Fruit fly (Drosophila melanogaster): ENCODE results near the gene eRF3.
A peak's percentile ranks its signal among the peaks of the same experiment; 100 is the strongest.

Gene eRF3

DNA sequence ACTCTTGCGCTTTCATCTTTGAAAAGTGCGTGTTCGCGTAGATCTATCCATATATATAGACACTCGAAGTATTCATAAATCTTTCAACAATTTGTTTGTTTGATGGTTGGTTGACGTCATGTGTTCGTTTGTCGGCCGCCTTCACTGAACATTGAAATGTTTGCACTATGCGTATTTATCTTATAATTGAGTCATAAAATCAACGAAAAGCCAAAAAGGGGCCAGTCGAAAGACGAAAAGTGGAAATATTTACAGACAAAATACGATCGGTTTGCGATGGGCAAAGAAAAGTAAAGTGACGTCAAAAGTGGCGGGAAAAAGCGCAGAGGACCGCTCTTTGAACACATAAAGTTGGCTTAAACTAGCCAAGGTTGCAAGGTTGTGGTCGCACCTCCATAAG, 53.1 kb downstream of the eRF3 start (continued):
- TF ChIP-seq Lpt (GFP tag; optimal IDR thresholded peaks at IDR 0.05) = no peak
- no peak for TF ChIP-seq exex (tag; optimal IDR thresholded peaks at IDR 0.05)
- TF ChIP-seq Deaf1 (tag; optimal IDR thresholded peaks at IDR 0.05) = no peak
- TF ChIP-seq Xrp1 (GFP tag; IDR thresholded peaks at IDR 0.05) = no peak; the same call in 1 of the 2 replicates
- TF ChIP-seq yki (optimal IDR thresholded peaks at IDR 0.05) = no peak
- peak; percentile 44 for TF ChIP-seq Fer1 (GFP tag; optimal IDR thresholded peaks at IDR 0.05)
- no peak for TF ChIP-seq CG12744 (GFP tag; optimal IDR thresholded peaks at IDR 0.05)
- peak; percentile 56 for TF ChIP-seq CG1529 (GFP tag; optimal IDR thresholded peaks at IDR 0.05)
- peak; percentile 26 for TF ChIP-seq CG18619 (GFP tag; optimal IDR thresholded peaks at IDR 0.05)
- TF ChIP-seq sens-2 (GFP tag; IDR thresholded peaks at IDR 0.05) = no peak
- TF ChIP-seq hkb (optimal IDR thresholded peaks at IDR 0.05) = no peak
- 0 out of 2 replicates have a peak, but pooled peaks have one; percentile 14 for TF ChIP-seq hkb (GFP tag; IDR thresholded peaks at IDR 0.05)
- no peak for TF ChIP-seq Dp (GFP tag; optimal IDR thresholded peaks at IDR 0.05)
- TF ChIP-seq HmgZ (tag; optimal IDR thresholded peaks at IDR 0.05) = no peak
- TF ChIP-seq Trl (optimal IDR thresholded peaks at IDR 0.05) = no peak
- TF ChIP-seq Trl (GFP tag; optimal IDR thresholded peaks at IDR 0.05) = no peak
- TF ChIP-seq B-H1 (GFP tag; IDR thresholded peaks at IDR 0.05) = no peak
- peak; percentile 46 for TF ChIP-seq CG5180 (GFP tag; optimal IDR thresholded peaks at IDR 0.05)
- no peak for TF ChIP-seq ken (GFP tag; IDR thresholded peaks at IDR 0.05)
- TF ChIP-seq Lhr (GFP tag; optimal IDR thresholded peaks at IDR 0.05) = peak; percentile 45
- no peak for TF ChIP-seq Fer2 (tag; optimal IDR thresholded peaks at IDR 0.05)
- no peak for TF ChIP-seq z (GFP tag; IDR thresholded peaks at IDR 0.05)
- no peak for TF ChIP-seq slbo (GFP tag; IDR thresholded peaks at IDR 0.05)
- TF ChIP-seq CG2202 (tag; optimal IDR thresholded peaks at IDR 0.05) = peak; percentile 71
- peak; percentile 6 for TF ChIP-seq HHEX (GFP tag; optimal IDR thresholded peaks at IDR 0.05)
- TF ChIP-seq tgo (GFP tag; IDR thresholded peaks at IDR 0.05) = no peak
- no peak for TF ChIP-seq CG7928 (GFP tag; optimal IDR thresholded peaks at IDR 0.05)
- TF ChIP-seq CG8388 (GFP tag; optimal IDR thresholded peaks at IDR 0.05) = peak; percentile 11
- no peak for TF ChIP-seq seq (GFP tag; IDR thresholded peaks at IDR 0.05)
- TF ChIP-seq tup (GFP tag; optimal IDR thresholded peaks at IDR 0.05) = no peak
- TF ChIP-seq CG15269 (tag; optimal IDR thresholded peaks at IDR 0.05) = peak; percentile 17
- no peak for TF ChIP-seq ase (GFP tag; IDR thresholded peaks at IDR 0.05)
- TF ChIP-seq CG11093 (GFP tag; IDR thresholded peaks at IDR 0.05) = no peak
- TF ChIP-seq CG3163 (GFP tag; optimal IDR thresholded peaks at IDR 0.05) = no peak
- TF ChIP-seq wor (GFP tag; IDR thresholded peaks at IDR 0.05) = no peak
- TF ChIP-seq esg (GFP tag; conservative IDR thresholded peaks at IDR 0.05) = no peak
- peak; percentile 71 for TF ChIP-seq ATbp (GFP tag; optimal IDR thresholded peaks at IDR 0.05)
- TF ChIP-seq en (GFP tag; optimal IDR thresholded peaks at IDR 0.05) = no peak
- 0 out of 2 replicates have a peak, but pooled peaks have one; percentile 13 for TF ChIP-seq bowl (GFP tag; IDR thresholded peaks at IDR 0.05)
- peak in 1 of 2 experiments; percentile 38 for TF ChIP-seq Eip74EF (GFP tag; optimal IDR thresholded peaks at IDR 0.05)
- no peak for TF ChIP-seq CG13624 (GFP tag; optimal IDR thresholded peaks at IDR 0.05)
- peak; percentile 47; the same call in 2 of the 3 replicates for TF ChIP-seq otp (GFP tag; IDR thresholded peaks at IDR 0.05)
- TF ChIP-seq dpn (GFP tag; optimal IDR thresholded peaks at IDR 0.05) = peak in 1 of 2 experiments; percentile 4
- no peak for TF ChIP-seq CG11696 (GFP tag; IDR thresholded peaks at IDR 0.05)
- TF ChIP-seq CG2120 (GFP tag; optimal IDR thresholded peaks at IDR 0.05) = no peak
- peak; percentile 3 for TF ChIP-seq her (GFP tag; optimal IDR thresholded peaks at IDR 0.05)
- no peak for TF ChIP-seq BEAF-32 (GFP tag; optimal IDR thresholded peaks at IDR 0.05)
- no peak for TF ChIP-seq chn (GFP tag; optimal IDR thresholded peaks at IDR 0.05)
- peak; percentile 67 for TF ChIP-seq CG1233 (GFP tag; optimal IDR thresholded peaks at IDR 0.05)
- no peak for TF ChIP-seq CG11085 (GFP tag; IDR thresholded peaks at IDR 0.05)
- TF ChIP-seq CG30403 (GFP tag; optimal IDR thresholded peaks at IDR 0.05) = no peak
- TF ChIP-seq bab2 (GFP tag; optimal IDR thresholded peaks at IDR 0.05) = peak; percentile 2

Data from whole organism, embryonic.